Fruit fly (Drosophila melanogaster): ENCODE results near the gene CG42233.
A peak's percentile ranks its signal among the peaks of the same experiment; 100 is the strongest.

Gene CG42233

DNA sequence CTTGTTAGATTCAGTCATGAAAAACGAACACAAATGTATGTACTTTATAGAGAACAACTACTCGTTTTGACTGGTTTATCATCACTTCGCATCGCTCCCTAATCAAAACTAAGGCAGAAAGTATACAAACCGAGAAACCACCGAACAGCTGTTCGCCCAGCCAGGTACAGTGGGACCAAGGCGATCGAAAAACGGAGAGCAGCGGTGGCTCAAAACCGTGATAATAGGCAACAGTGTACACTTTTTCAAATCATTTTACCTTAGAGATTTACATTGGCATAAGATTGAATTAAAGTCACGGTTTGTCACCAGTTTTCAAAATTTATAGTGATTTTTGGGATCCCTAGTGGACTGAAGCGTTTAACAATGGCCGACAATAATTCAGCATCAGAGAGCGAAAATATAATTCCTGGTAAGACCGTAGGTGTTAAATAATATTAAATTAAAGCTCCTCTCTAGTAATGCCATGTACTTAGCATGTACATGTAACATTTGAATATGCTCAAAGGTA lies at the start of gene CG42233, which contains the start of gene CG1971:
CG42233 (minus strand) TSS at position 51 of the 511 bp plus-strand sequence.
CG1971 (plus strand) TSS at position 241 of the 511 bp plus-strand sequence.
- TF ChIP-seq zfh2 (GFP tag; optimal IDR thresholded peaks at IDR 0.05): peak; percentile 32
- TF ChIP-seq sima (GFP tag; optimal IDR thresholded peaks at IDR 0.05): no peak
- TF ChIP-seq CG13624 (GFP tag; optimal IDR thresholded peaks at IDR 0.05): no peak
- TF ChIP-seq pfk (GFP tag; optimal IDR thresholded peaks at IDR 0.05): no peak
- TF ChIP-seq CG4707 (GFP tag; optimal IDR thresholded peaks at IDR 0.05): peak; percentile 30
- TF ChIP-seq HLH3B (GFP tag; IDR thresholded peaks at IDR 0.05): 0 out of 2 replicates have a peak, but pooled peaks have one; percentile 8
- no peak for TF ChIP-seq ato (GFP tag; IDR thresholded peaks at IDR 0.05; ENCODE audit: partially characterized antibody)
- no peak for TF ChIP-seq nau (GFP tag; optimal IDR thresholded peaks at IDR 0.05)
- no peak for TF ChIP-seq CG14860 (GFP tag; IDR thresholded peaks at IDR 0.05; ENCODE audit: partially characterized antibody)
- TF ChIP-seq kah (GFP tag; optimal IDR thresholded peaks at IDR 0.05): no peak
- peak; percentile 3 for TF ChIP-seq HmgZ (tag; optimal IDR thresholded peaks at IDR 0.05)
- TF ChIP-seq CG12391 (tag; optimal IDR thresholded peaks at IDR 0.05): peak; percentile 34
- TF ChIP-seq zen2 (GFP tag; IDR thresholded peaks at IDR 0.05; ENCODE audit: partially characterized antibody): no peak
- peak; percentile 52 for TF ChIP-seq CG1603 (tag; optimal IDR thresholded peaks at IDR 0.05)
- no peak for TF ChIP-seq Hmx (GFP tag; optimal IDR thresholded peaks at IDR 0.05)
- no peak for TF ChIP-seq E2f2 (GFP tag; IDR thresholded peaks at IDR 0.05)
- peak; percentile 16 for TF ChIP-seq BEAF-32 (GFP tag; optimal IDR thresholded peaks at IDR 0.05)
- TF ChIP-seq tna (GFP tag; IDR thresholded peaks at IDR 0.05; ENCODE audit: partially characterized antibody): no peak
- peak; percentile 31; the same call in 1 of the 2 replicates for TF ChIP-seq Rx (GFP tag; IDR thresholded peaks at IDR 0.05)
- peak; percentile 30; the same call in 1 of the 3 replicates for TF ChIP-seq Aef1 (GFP tag; IDR thresholded peaks at IDR 0.05)
- TF ChIP-seq mam (GFP tag; optimal IDR thresholded peaks at IDR 0.05): peak; percentile 25
- TF ChIP-seq CG6683 (GFP tag; optimal IDR thresholded peaks at IDR 0.05): no peak
- peak; percentile 16 for TF ChIP-seq dmrt11E (tag; optimal IDR thresholded peaks at IDR 0.05)
- no peak for TF ChIP-seq CG6854 (GFP tag; optimal IDR thresholded peaks at IDR 0.05)
- no peak for TF ChIP-seq CG12942 (GFP tag; optimal IDR thresholded peaks at IDR 0.05)
- no peak for TF ChIP-seq Fer1 (GFP tag; optimal IDR thresholded peaks at IDR 0.05)
- no peak for TF ChIP-seq Trl (optimal IDR thresholded peaks at IDR 0.05)
- TF ChIP-seq Trl (GFP tag; optimal IDR thresholded peaks at IDR 0.05): peak; percentile 3
- no peak for TF ChIP-seq CG10565 (GFP tag; optimal IDR thresholded peaks at IDR 0.05)
- peak; percentile 41 for TF ChIP-seq nmo (GFP tag; optimal IDR thresholded peaks at IDR 0.05)
- TF ChIP-seq CG33557 (GFP tag; optimal IDR thresholded peaks at IDR 0.05): peak; percentile 21
- no peak for TF ChIP-seq CG4424 (GFP tag; optimal IDR thresholded peaks at IDR 0.05)
- TF ChIP-seq CG13775 (GFP tag; optimal IDR thresholded peaks at IDR 0.05): peak; percentile 26
- TF ChIP-seq CG18011 (GFP tag; optimal IDR thresholded peaks at IDR 0.05): no peak
- TF ChIP-seq H15 (GFP tag; IDR thresholded peaks at IDR 0.05): 0 out of 3 replicates have a peak, but pooled peaks have one; percentile 22
- 0 out of 2 replicates have a peak, but pooled peaks have one; percentile 26 for TF ChIP-seq Rfx (GFP tag; IDR thresholded peaks at IDR 0.05)
- TF ChIP-seq CG9609 (GFP tag; optimal IDR thresholded peaks at IDR 0.05): no peak
- TF ChIP-seq Ssrp (tag; optimal IDR thresholded peaks at IDR 0.05): no peak
- no peak for TF ChIP-seq CG34376 (GFP tag; optimal IDR thresholded peaks at IDR 0.05)
- TF ChIP-seq shn (GFP tag; optimal IDR thresholded peaks at IDR 0.05): peak; percentile 28
- TF ChIP-seq CG2889 (GFP tag; IDR thresholded peaks at IDR 0.05): no peak
- peak; percentile 19 for TF ChIP-seq HLH54F (GFP tag; optimal IDR thresholded peaks at IDR 0.05)
- no peak for TF ChIP-seq bsh (GFP tag; optimal IDR thresholded peaks at IDR 0.05)
- TF ChIP-seq CG15514 (GFP tag; optimal IDR thresholded peaks at IDR 0.05): peak; percentile 37
- TF ChIP-seq ind (GFP tag; optimal IDR thresholded peaks at IDR 0.05): peak; percentile 30
- no peak for TF ChIP-seq en (GFP tag; optimal IDR thresholded peaks at IDR 0.05)
- TF ChIP-seq Hr39 (optimal IDR thresholded peaks at IDR 0.05): no peak
- no peak for TF ChIP-seq Meics (GFP tag; optimal IDR thresholded peaks at IDR 0.05)
- TF ChIP-seq phol (tag; optimal IDR thresholded peaks at IDR 0.05): peak; percentile 52
- peak; percentile 48; the same call in 1 of the 4 replicates for TF ChIP-seq Dll (GFP tag; IDR thresholded peaks at IDR 0.05; ENCODE audit: partially characterized antibody)

Data from whole organism, embryonic.